Worm (Caenorhabditis elegans) whole organism, young adult: ENCODE results near the gene sto-4.

ENCODE experiments used
- B0035.1 ChIP-seq: sonication (generic microtip); optimal IDR thresholded peaks from 2 replicates; lab custom pipeline; 2016; ENCODE audit warnings: missing genetic modification characterization, mild to moderate bottlenecking, missing compliant biosample characterization, missing genotype, missing genetic modification reagents
- C17E4.6 ChIP-seq: fragments of 200-800 bp; sonication (Bioruptor generic); IDR thresholded peaks from 2 replicates; pipeline ENCODE4 v1.3.6; 2022; ENCODE audit warnings: missing genetic modification reagents, missing genetic modification characterization, missing compliant biosample characterization
- F33H1.4 ChIP-seq: fragments of 200-800 bp; sonication (Bioruptor generic); IDR thresholded peaks from 2 replicates; pipeline ENCODE4 v1.3.6; 2022; ENCODE audit warnings: missing genetic modification reagents, missing genetic modification characterization, missing compliant biosample characterization
- F49E8.2 ChIP-seq: sonication (generic microtip); optimal IDR thresholded peaks from 3 replicates; lab custom pipeline; 2017; ENCODE audit warnings: missing genetic modification characterization, mild to moderate bottlenecking, missing compliant biosample characterization, antibody characterized with exemption, moderate library complexity; ENCODE audit not compliant: insufficient read depth
- F57C9.4 ChIP-seq: sonication (generic microtip); optimal IDR thresholded peaks from 2 replicates; lab custom pipeline; 2017; ENCODE audit warnings: mild to moderate bottlenecking, missing genetic modification characterization, missing compliant biosample characterization
- T07F8.4 ChIP-seq: sonication (generic microtip); optimal IDR thresholded peaks from 2 replicates; lab custom pipeline; 2016; ENCODE audit warnings: mild to moderate bottlenecking, missing genetic modification characterization, moderate library complexity, missing compliant biosample characterization
- Y53G8AR.9 ChIP-seq: fragments of 200-800 bp; sonication (Bioruptor generic); conservative IDR thresholded peaks from 2 replicates; pipeline ENCODE4 v1.3.6; 2022; ENCODE audit warnings: missing genetic modification reagents, missing genetic modification characterization, missing compliant biosample characterization
- ZK185.1 ChIP-seq: sonication (generic microtip); optimal IDR thresholded peaks from 2 replicates; lab custom pipeline; 2016; ENCODE audit warnings: mild to moderate bottlenecking, missing genetic modification characterization, missing compliant biosample characterization; ENCODE audit not compliant: poor library complexity, severe bottlenecking
- akir-1 ChIP-seq: fragments of 200-800 bp; sonication (Bioruptor generic); optimal IDR thresholded peaks from 2 replicates; lab custom pipeline; 2018; ENCODE audit warnings: mild to moderate bottlenecking, missing genetic modification characterization, moderate library complexity, missing compliant biosample characterization
- aptf-3 ChIP-seq: fragments of 200-800 bp; sonication (Bioruptor generic); IDR thresholded peaks from 2 replicates; pipeline ENCODE4 v1.3.6; 2022; ENCODE audit warnings: missing genetic modification characterization, missing compliant biosample characterization
- athp-1 ChIP-seq: sonication (generic microtip); optimal IDR thresholded peaks from 2 replicates; lab custom pipeline; 2017; ENCODE audit warnings: mild to moderate bottlenecking, missing genetic modification characterization, missing compliant biosample characterization
- ccch-3 ChIP-seq: fragments of 200-800 bp; sonication (Bioruptor generic); optimal IDR thresholded peaks from 2 replicates; lab custom pipeline; 2018; ENCODE audit warnings: mild to moderate bottlenecking, missing genetic modification characterization, missing compliant biosample characterization
- ceh-27 ChIP-seq: fragments of 200-800 bp; sonication (Bioruptor generic); optimal IDR thresholded peaks from 2 replicates; lab custom pipeline; 2018; ENCODE audit warnings: mild to moderate bottlenecking, missing genetic modification characterization, moderate library complexity, missing compliant biosample characterization
- ceh-40 ChIP-seq: fragments of 200-800 bp; sonication (Bioruptor generic); IDR thresholded peaks from 2 replicates; pipeline ENCODE4 v1.3.6; 2022; ENCODE audit warnings: missing genetic modification characterization, missing compliant biosample characterization
- ceh-91 ChIP-seq: fragments of 200-800 bp; sonication (Bioruptor generic); IDR thresholded peaks from 2 replicates; pipeline ENCODE4 v1.3.6; 2022; ENCODE audit warnings: missing genetic modification reagents, missing genetic modification characterization, missing compliant biosample characterization
- efl-1 ChIP-seq: fragments of 150-350 bp; optimal IDR thresholded peaks from 2 replicates; lab custom pipeline; 2014; ENCODE audit warnings: missing biosample characterization, missing genetic modification reagents, missing genetic modification characterization
- egl-44 ChIP-seq: fragments of 200-800 bp; sonication (Bioruptor generic); IDR thresholded peaks from 2 replicates; pipeline ENCODE4 v1.3.6; 2022; ENCODE audit warnings: missing genetic modification reagents, missing genetic modification characterization, missing compliant biosample characterization
- hlh-12 ChIP-seq: sonication (generic microtip); optimal IDR thresholded peaks from 2 replicates; lab custom pipeline; 2016; ENCODE audit warnings: missing genetic modification characterization, missing compliant biosample characterization
- hlh-26 ChIP-seq: fragments of 200-800 bp; sonication (Bioruptor generic); conservative IDR thresholded peaks from 2 replicates; pipeline ENCODE4 v1.3.6; 2022; ENCODE audit warnings: missing genetic modification reagents, missing genetic modification characterization, missing compliant biosample characterization
- let-607 ChIP-seq, 2 experiments: fragments of 200-800 bp in 1 of 2; sonication (Bioruptor generic) in 1 of 2; sonication (generic microtip) in 1 of 2; optimal IDR thresholded peaks; 2 replicates each; lab custom pipeline; 2016 to 2018; ENCODE audit warnings: mild to moderate bottlenecking in 2 of 2, missing compliant biosample characterization in 2 of 2, missing genetic modification characterization in 2 of 2, moderate library complexity in 2 of 2, missing genotype in 1 of 2
- lir-1 ChIP-seq: fragments of 200-800 bp; sonication (Bioruptor generic); conservative IDR thresholded peaks from 2 replicates; pipeline ENCODE4 v1.3.6; 2022; ENCODE audit warnings: missing genetic modification reagents, missing genetic modification characterization, missing compliant biosample characterization
- lsy-27 ChIP-seq: sonication (generic microtip); optimal IDR thresholded peaks from 2 replicates; lab custom pipeline; 2017; ENCODE audit warnings: missing genetic modification characterization, mild to moderate bottlenecking, missing compliant biosample characterization, antibody characterized with exemption, missing genotype, borderline replicate concordance; ENCODE audit not compliant: insufficient read depth
- nfyb-1 ChIP-seq: fragments of 200-800 bp; sonication (Bioruptor generic); IDR thresholded peaks from 2 replicates; pipeline ENCODE4 v1.3.6; 2022; ENCODE audit warnings: missing genetic modification reagents, missing genetic modification characterization, missing compliant biosample characterization
- nhr-179 ChIP-seq: sonication (generic microtip); optimal IDR thresholded peaks from 2 replicates; lab custom pipeline; 2016; ENCODE audit warnings: mild to moderate bottlenecking, missing genetic modification characterization, missing compliant biosample characterization
- nhr-90 ChIP-seq: sonication (generic microtip); optimal IDR thresholded peaks from 2 replicates; lab custom pipeline; 2016; ENCODE audit warnings: missing genotype, mild to moderate bottlenecking, missing genetic modification characterization, missing compliant biosample characterization
- pbrm-1 ChIP-seq: fragments of 200-800 bp; sonication (Bioruptor generic); IDR thresholded peaks from 2 replicates; pipeline ENCODE4 v1.3.6; 2022; ENCODE audit warnings: missing genetic modification reagents, missing genetic modification characterization, missing compliant biosample characterization
- sdz-38 ChIP-seq: sonication (generic microtip); optimal IDR thresholded peaks from 2 replicates; lab custom pipeline; 2016; ENCODE audit warnings: missing genotype, missing genetic modification characterization, missing compliant biosample characterization
- sea-2 ChIP-seq: fragments of 200-800 bp; sonication (Bioruptor generic); IDR thresholded peaks from 2 replicates; pipeline ENCODE4 v1.3.6; 2022; ENCODE audit warnings: missing genetic modification characterization, missing compliant biosample characterization
- snpc-1.1 ChIP-seq: sonication (generic microtip); optimal IDR thresholded peaks from 2 replicates; lab custom pipeline; 2017; ENCODE audit warnings: missing genetic modification characterization, mild to moderate bottlenecking, missing compliant biosample characterization, antibody characterized with exemption, moderate library complexity, missing genotype, missing genetic modification reagents; ENCODE audit not compliant: insufficient read depth
- snpc-1.3 ChIP-seq: sonication (generic microtip); optimal IDR thresholded peaks from 2 replicates; lab custom pipeline; 2017; ENCODE audit warnings: missing genetic modification characterization, mild to moderate bottlenecking, missing compliant biosample characterization, antibody characterized with exemption, moderate library complexity, missing genotype, missing genetic modification reagents; ENCODE audit not compliant: insufficient read depth
- sptf-2 ChIP-seq: fragments of 200-800 bp; sonication (Bioruptor generic); optimal IDR thresholded peaks from 2 replicates; lab custom pipeline; 2018; ENCODE audit warnings: mild to moderate bottlenecking, missing genetic modification characterization, missing compliant biosample characterization
- unc-130 ChIP-seq: sonication (generic microtip); optimal IDR thresholded peaks from 2 replicates; lab custom pipeline; 2016; ENCODE audit warnings: missing genetic modification reagents, missing genetic modification characterization, missing compliant biosample characterization
- unc-62 ChIP-seq: fragments of 150-350 bp; optimal IDR thresholded peaks from 2 replicates; lab custom pipeline; 2014; ENCODE audit warnings: missing biosample characterization, missing genetic modification reagents, missing genetic modification characterization
- ztf-22 ChIP-seq: fragments of 200-800 bp; sonication (Bioruptor generic); optimal IDR thresholded peaks from 2 replicates; lab custom pipeline; 2018; ENCODE audit warnings: mild to moderate bottlenecking, missing genetic modification characterization, moderate library complexity, missing compliant biosample characterization

Gene sto-4

DNA sequence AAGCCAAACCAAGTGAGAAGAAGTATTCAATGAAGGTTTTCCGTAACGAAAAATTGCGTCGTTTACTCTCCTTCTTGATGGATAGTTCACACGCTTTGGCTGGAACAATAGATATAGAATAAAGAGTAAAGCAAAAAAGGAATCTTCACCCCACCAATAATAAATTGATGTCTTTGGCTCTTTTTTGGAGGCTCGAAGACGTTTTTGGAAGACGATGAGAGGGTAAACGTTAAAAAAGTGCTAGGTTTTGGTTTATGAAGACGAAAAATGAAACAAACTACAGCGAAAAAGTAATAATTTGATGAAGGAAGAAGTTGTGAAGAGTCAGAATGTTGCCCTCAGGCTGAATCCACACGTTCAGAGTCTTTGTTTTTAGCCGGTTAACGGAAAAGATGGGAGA, 21.9 kb upstream of the sto-4 start, which contains the start of gene sto-3:
Gene sto-3 (minus strand): TSS at position 101 of the 400 bp plus-strand sequence.
- TF ChIP-seq F49E8.2 (tag; lab: Kevin White, UChicago), result no peak
- no peak for TF ChIP-seq lsy-27 (tag; lab: Kevin White, UChicago)
- TF ChIP-seq egl-44, result no peak
- TF ChIP-seq T07F8.4, result no peak
- no peak for TF ChIP-seq let-607 (tag; optimal IDR thresholded peaks at IDR 0.05; lab: Kevin White, UChicago)
- no peak for TF ChIP-seq F33H1.4 (GFP tag; lab: Robert Waterston, UW)
- no peak for TF ChIP-seq aptf-3
- TF ChIP-seq athp-1, result no peak

DNA sequence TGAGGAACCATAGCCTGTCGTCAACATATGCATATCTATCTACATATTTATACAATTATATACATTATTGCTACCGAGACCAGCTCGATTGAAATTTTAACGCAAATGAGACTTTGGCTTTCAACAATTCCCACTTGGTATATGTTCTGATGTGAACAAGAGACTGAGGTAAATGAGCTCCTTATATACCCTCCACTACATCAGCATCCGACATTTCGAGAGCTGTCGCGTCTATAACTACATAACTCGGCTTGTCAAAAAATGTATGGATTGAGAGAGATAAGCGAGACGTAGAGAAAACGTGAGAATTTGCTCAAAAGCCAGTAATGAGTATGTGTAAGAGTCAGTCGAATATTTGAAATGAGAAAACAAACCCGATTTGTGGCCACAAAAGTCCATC, 20.5 kb upstream of the sto-4 start:
- TF ChIP-seq ceh-27 (GFP tag; lab: Kevin White, UChicago) (no peak), ceh-40 (GFP tag; lab: Robert Waterston, UW) (no peak), C17E4.6 (GFP tag; lab: Robert Waterston, UW) (no peak), Y53G8AR.9 (GFP tag; lab: Robert Waterston, UW) (no peak), hlh-26 (GFP tag; lab: Robert Waterston, UW) (no peak), lsy-27 (tag; lab: Kevin White, UChicago) (no peak), hlh-12 (tag; lab: Kevin White, UChicago) (no peak), F57C9.4 (tag; lab: Kevin White, UChicago) (no peak), aptf-3 (no peak), B0035.1 (tag; lab: Kevin White, UChicago) (no peak), nhr-90 (tag; lab: Kevin White, UChicago) (no peak), pbrm-1 (GFP tag; lab: Robert Waterston, UW) (no peak), lir-1 (no peak), ztf-22 (no peak), nhr-179 (tag; lab: Kevin White, UChicago) (no peak), unc-62 (no peak), unc-130 (no peak), sptf-2 (no peak)

DNA sequence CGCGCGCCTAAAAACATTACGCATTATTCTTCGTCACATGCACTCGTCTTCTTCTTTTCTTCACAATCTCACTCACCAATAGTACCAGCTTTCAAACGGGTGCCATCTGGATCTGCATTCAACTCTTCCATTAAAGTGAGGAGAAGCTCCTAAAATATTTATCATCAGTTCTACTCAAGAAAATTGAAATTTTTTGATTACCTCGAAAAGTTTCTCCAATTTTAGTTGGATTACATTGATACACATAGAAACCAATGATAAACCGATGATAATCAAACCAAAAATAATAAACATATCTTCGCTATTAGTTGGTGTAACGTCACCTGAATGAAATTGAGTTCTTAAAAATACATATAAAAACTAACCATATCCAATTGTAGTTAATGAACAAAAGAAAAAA, 19.3 kb upstream of the sto-4 start:
- TF ChIP-seq nfyb-1 (GFP tag; lab: Robert Waterston, UW) (no peak), efl-1 (GFP tag; lab: Kevin White, UChicago) (no peak), snpc-1.1 (no peak), snpc-1.3 (no peak)
- TF ChIP-seq, all 124 proteins: peak for 0

DNA sequence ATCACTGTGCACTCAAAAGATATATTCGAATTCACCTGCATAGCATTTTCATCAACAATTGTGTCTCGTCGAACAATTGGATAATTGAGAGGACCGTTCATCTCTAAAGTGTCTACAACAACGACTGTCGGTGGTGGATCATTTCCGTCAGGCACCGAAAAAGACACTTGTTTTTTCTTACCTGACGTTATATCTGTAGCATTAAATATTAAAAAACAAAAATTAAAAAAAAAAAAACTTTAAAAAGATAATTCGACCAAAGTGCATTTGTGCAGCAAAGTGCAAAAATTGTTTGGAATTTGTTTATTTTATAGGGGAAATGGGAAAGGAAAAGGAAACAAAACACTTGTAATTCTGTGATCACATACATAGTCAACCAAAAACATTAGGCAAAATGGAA, 16.9 kb upstream of the sto-4 start, which contains the start of gene twk-44:
Gene twk-44 (minus strand): TSS at position 101 of the 400 bp plus-strand sequence.
- no peak for TF ChIP-seq ceh-91 (GFP tag; lab: Robert Waterston, UW)
- no peak for TF ChIP-seq unc-130
- no peak for TF ChIP-seq ccch-3 (GFP tag; lab: Kevin White, UChicago)
- no peak for TF ChIP-seq hlh-26 (GFP tag; lab: Robert Waterston, UW)
- no peak for TF ChIP-seq sdz-38 (tag; lab: Kevin White, UChicago)

DNA sequence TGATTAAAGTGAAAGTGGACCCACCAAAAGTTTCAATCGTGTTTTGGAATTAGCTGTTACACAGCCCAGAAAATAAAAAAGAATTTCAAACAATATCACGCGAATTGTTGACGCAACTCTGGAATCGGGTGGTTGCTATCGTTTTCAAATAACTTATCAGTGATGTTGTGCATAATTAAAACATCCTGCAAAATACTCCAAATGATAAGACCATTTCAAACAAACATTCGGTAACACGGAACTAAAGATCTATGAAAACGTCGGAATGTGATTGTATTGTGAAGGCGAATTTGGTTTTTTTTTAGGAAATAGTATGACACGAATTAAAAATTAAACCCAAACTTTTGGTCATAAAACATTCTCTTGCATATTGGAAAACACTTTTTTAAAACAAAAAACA, 15.3 kb upstream of the sto-4 start, which contains the start of gene spp-30:
Gene spp-30 (minus strand): TSS at position 101 of the 400 bp plus-strand sequence.
- TF ChIP-seq ZK185.1 (tag; lab: Kevin White, UChicago) (no peak), akir-1 (GFP tag; lab: Kevin White, UChicago) (no peak), sea-2 (GFP tag; lab: Robert Waterston, UW) (no peak)
